Worm (Caenorhabditis elegans) whole organism, mixed stage, embryonic: ENCODE data around the gene srw-54.

Experiments used
- mab-5 ChIP-seq: fragments of 150-350 bp; optimal IDR thresholded peaks from 2 replicates; lab custom pipeline; 2014; ENCODE audit warnings: missing biosample characterization, missing genetic modification characterization
- zip-8 ChIP-seq: fragments of 150-350 bp; optimal IDR thresholded peaks from 2 replicates; lab custom pipeline; 2014; ENCODE audit warnings: missing biosample characterization, missing genetic modification characterization

DNA sequence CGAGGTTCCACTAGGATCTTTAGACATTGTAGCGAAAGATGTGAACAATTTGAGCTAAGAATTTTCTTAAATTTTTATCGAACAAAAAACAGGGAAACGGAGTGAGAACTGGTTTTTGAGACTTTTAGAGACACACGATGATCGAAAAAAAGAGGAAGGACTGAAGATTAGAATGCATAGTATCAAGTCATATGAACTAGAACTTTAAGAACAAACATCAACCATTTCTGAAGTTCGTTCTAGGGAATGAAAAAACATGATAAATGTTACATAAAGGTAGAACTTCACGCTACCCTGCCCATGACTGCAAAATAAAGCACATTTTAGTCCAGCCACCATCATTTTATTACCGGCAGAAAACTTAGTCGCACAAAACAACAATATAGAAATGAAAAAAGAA, 35.2 kb downstream of the srw-54 start, which contains the start of gene W06G6.9:
- TF ChIP-seq mab-5 (tag; lab: Kevin White, UChicago) (no peak), zip-8 (tag; lab: Kevin White, UChicago) (no peak)
